Worm (Caenorhabditis elegans): Measurements from ENCODE around the gene otpl-4.

otpl-4 gene

DNA sequence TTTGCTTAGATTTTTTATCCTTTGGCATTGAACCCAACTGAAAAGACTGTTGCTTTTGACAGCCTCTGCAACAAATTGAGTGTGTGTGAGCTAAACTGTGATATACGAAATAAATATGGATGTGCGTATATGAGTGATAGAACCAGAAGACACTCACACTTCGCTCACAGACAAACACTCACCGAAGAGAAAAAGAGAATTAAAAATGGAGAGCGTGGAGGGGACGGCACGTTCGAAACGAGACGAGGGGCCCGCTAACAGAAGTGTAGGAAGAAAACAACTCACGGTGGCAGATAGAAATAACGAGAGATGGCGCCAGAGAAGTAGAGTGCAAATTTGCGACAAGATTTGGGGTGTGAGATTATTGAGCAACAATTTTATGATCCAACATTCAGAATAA lies 18.8 kb upstream of the otpl-4 start:
- TF ChIP-seq ceh-45 (GFP tag; IDR thresholded peaks at IDR 0.05) (no peak), pag-3 (tag; optimal IDR thresholded peaks at IDR 0.05; ENCODE audit: borderline replicate concordance) (no peak), madf-2 (tag; optimal IDR thresholded peaks at IDR 0.05) (no peak), elt-2 (tag; optimal IDR thresholded peaks at IDR 0.05) (no peak), mec-3 (tag; optimal IDR thresholded peaks at IDR 0.05; ENCODE audit: borderline replicate concordance) (no peak), hlh-8 (tag; optimal IDR thresholded peaks at IDR 0.05) (no peak), F13H6.1 (tag; optimal IDR thresholded peaks at IDR 0.05) (no peak), zip-5 (tag; optimal IDR thresholded peaks at IDR 0.05) (no peak), ceh-31 (tag; optimal IDR thresholded peaks at IDR 0.05) (no peak), pat-9 (tag; optimal IDR thresholded peaks at IDR 0.05) (no peak), K09A11.1 (tag; optimal IDR thresholded peaks at IDR 0.05; ENCODE audit: insufficient read depth) (no peak), ama-1 (optimal IDR thresholded peaks at IDR 0.05) (no peak), lin-11 (tag; optimal IDR thresholded peaks at IDR 0.05) (no peak), ztf-16 (tag; optimal IDR thresholded peaks at IDR 0.05) (no peak), sox-4 (tag; optimal IDR thresholded peaks at IDR 0.05) (no peak), unc-42 (tag; optimal IDR thresholded peaks at IDR 0.05) (no peak), odd-2 (tag; optimal IDR thresholded peaks at IDR 0.05) (no peak), ahr-1 (tag; optimal IDR thresholded peaks at IDR 0.05) (no peak)

DNA sequence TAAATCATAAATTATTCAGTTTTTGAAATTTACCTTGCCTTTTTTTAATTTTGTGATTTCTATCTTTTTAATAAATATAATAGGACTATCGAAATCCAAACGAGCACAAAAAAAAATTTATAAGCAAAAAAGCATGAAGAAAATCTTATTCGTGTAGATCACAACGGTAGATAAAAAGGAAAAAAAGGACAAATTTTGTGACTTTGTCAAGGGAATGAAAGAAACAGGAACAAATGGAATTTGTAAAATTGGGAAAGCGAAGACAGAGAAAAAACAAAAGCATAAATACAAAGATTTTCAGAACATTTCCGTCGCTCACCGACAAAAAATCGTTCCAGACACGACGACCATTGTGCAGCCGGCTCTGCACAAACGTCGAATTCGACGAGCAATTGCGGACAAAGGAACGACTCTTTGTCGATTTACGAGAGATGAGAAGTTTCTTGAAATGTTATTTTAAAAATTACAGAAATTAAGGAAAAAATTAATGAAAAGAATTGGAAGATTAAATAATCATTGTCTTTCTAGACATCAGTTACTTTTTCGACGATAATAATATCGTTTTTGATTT lies 18.2 kb upstream of the otpl-4 start, which contains the start of gene F45F2.10:
TSS of gene F45F2.10 (minus strand) at position 51 of the 571 bp plus-strand sequence.
- TF ChIP-seq unc-3 (GFP tag; conservative IDR thresholded peaks at IDR 0.05), result no peak
- TF ChIP-seq unc-3 (tag; optimal IDR thresholded peaks at IDR 0.05), result no peak
- TF ChIP-seq sox-2 (GFP tag; IDR thresholded peaks at IDR 0.05), result peak; percentile 12; the same call in 1 of the 2 replicates

- no peak for TF ChIP-seq ceh-30 (tag; optimal IDR thresholded peaks at IDR 0.05)
- no peak for TF ChIP-seq dve-1 (tag; optimal IDR thresholded peaks at IDR 0.05)
- no peak for TF ChIP-seq C08G9.2 (tag; optimal IDR thresholded peaks at IDR 0.05)
- no peak for TF ChIP-seq fax-1 (tag; optimal IDR thresholded peaks at IDR 0.05)
- TF ChIP-seq pqm-1 (tag; optimal IDR thresholded peaks at IDR 0.05), result no peak
- TF ChIP-seq elt-4 (tag; optimal IDR thresholded peaks at IDR 0.05), result no peak
These were observed 16.1 kb upstream of the otpl-4 start, which contains the start of the genes F45F2.11 and otpl-7 for ce11 chrV:8520846-8521553. Gene F45F2.11 (minus strand): TSS chrV:8520896. Gene otpl-7 (plus strand): TSS chrV:8521503.

- TF ChIP-seq ama-1 (optimal IDR thresholded peaks at IDR 0.05), result no peak
- no peak for TF ChIP-seq ceh-45 (GFP tag; IDR thresholded peaks at IDR 0.05)
- no peak for TF ChIP-seq mec-3 (tag; optimal IDR thresholded peaks at IDR 0.05; ENCODE audit: borderline replicate concordance)
- no peak for TF ChIP-seq ceh-9 (tag; optimal IDR thresholded peaks at IDR 0.05)
These were observed 11.4 kb upstream of the otpl-4 start, which contains the start of gene otpl-6 for ce11 chrV:8525774-8526173. Gene otpl-6 (plus strand): TSS chrV:8526074.

ce11 chrV:8529219-8529618 lies 7.9 kb upstream of the otpl-4 start, which contains the start of gene otpl-5:
Gene otpl-5 (plus strand): TSS chrV:8529519.
- TF ChIP-seq ceh-18 (tag; optimal IDR thresholded peaks at IDR 0.05), result no peak
- TF ChIP-seq unc-42 (tag; optimal IDR thresholded peaks at IDR 0.05), result no peak
- no peak for TF ChIP-seq fax-1 (tag; optimal IDR thresholded peaks at IDR 0.05)
- no peak for TF ChIP-seq sdc-2 (tag; optimal IDR thresholded peaks at IDR 0.05)
- TF ChIP-seq ceh-19 (GFP tag; optimal IDR thresholded peaks at IDR 0.05), result no peak
- no peak for TF ChIP-seq T23F11.4 (GFP tag; optimal IDR thresholded peaks at IDR 0.05)
- no peak for TF ChIP-seq pqm-1 (tag; optimal IDR thresholded peaks at IDR 0.05)
- no peak for TF ChIP-seq ztf-16 (tag; optimal IDR thresholded peaks at IDR 0.05)
- no peak for TF ChIP-seq ets-4 (tag; optimal IDR thresholded peaks at IDR 0.05)
- TF ChIP-seq lim-6 (tag; optimal IDR thresholded peaks at IDR 0.05), result no peak
- no peak for TF ChIP-seq C38D4.7 (GFP tag; optimal IDR thresholded peaks at IDR 0.05)
- TF ChIP-seq pag-3 (tag; optimal IDR thresholded peaks at IDR 0.05; ENCODE audit: borderline replicate concordance), result no peak
- TF ChIP-seq tbx-7 (tag; optimal IDR thresholded peaks at IDR 0.05), result no peak
- no peak for TF ChIP-seq ref-2 (tag; optimal IDR thresholded peaks at IDR 0.05)
- no peak for TF ChIP-seq elt-4 (tag; optimal IDR thresholded peaks at IDR 0.05)
- TF ChIP-seq unc-3 (GFP tag; conservative IDR thresholded peaks at IDR 0.05), result no peak
- no peak for TF ChIP-seq unc-3 (tag; optimal IDR thresholded peaks at IDR 0.05)
- no peak for TF ChIP-seq pax-1 (tag; optimal IDR thresholded peaks at IDR 0.05)
- TF ChIP-seq unc-55 (GFP tag; optimal IDR thresholded peaks at IDR 0.05), result no peak

Measured in whole organism, late embryonic.